Fruit fly (Drosophila melanogaster): ENCODE results near the gene GC.

DNA sequence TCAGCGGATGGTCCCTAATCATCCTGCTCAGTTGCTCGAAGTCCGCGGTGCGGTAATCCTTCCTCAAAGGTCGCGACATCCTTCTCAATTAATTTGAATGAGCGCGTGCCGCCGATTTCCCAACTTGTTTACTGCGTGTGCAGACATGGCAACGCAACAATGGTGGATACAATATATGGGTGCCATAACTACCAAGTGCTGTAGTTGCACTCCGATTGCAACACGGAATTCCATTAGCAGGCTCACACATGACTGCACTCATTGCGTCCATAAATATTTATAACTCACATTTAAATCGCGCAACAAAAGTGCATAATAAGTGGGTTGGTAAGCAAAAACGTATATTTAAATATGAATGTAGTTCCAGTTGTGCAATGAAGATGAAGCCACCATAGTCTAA is 43.5 kb upstream of the GC start, which contains the start of gene CG13930:
- no peak for TF ChIP-seq CG8478 (optimal IDR thresholded peaks at IDR 0.05)
- no peak for TF ChIP-seq CTCF (optimal IDR thresholded peaks at IDR 0.05)
